Fruit fly (Drosophila melanogaster) whole organism, wandering third instar larva: ENCODE measurements around the gene net.
A peak's percentile ranks its signal among the peaks of the same experiment; 100 is the strongest.

Source experiments
- CG32264 ChIP-seq: fragments of 200-800 bp; sonication (Bioruptor generic); optimal IDR thresholded peaks from 2 replicates; lab custom pipeline; 2016; ENCODE audit warnings: missing biosample characterization, missing genetic modification characterization
- CG9705 ChIP-seq: fragments of 200-800 bp; sonication (Bioruptor generic); optimal IDR thresholded peaks from 2 replicates; lab custom pipeline; 2018; ENCODE audit warnings: missing biosample characterization, mild to moderate bottlenecking, missing genetic modification characterization
- CrebA ChIP-seq: fragments of 200-800 bp; sonication (Bioruptor generic); optimal IDR thresholded peaks from 2 replicates; lab custom pipeline; 2016; ENCODE audit warnings: missing biosample characterization, mild to moderate bottlenecking, missing genetic modification characterization, borderline replicate concordance
- Dfd ChIP-seq: fragments of >200 bp; optimal IDR thresholded peaks from 2 replicates; lab custom pipeline; 2017; ENCODE audit warnings: missing biosample characterization, missing genetic modification characterization
- Dif ChIP-seq: fragments of 200-275, 200-300 bp; sonication (Bioruptor generic); optimal IDR thresholded peaks from 2 replicates; lab custom pipeline; 2018; ENCODE audit warnings: missing biosample characterization, missing genetic modification characterization; ENCODE audit not compliant: partially characterized antibody
- GATAd ChIP-seq: sonication (Bioruptor generic); optimal IDR thresholded peaks from 2 replicates; lab custom pipeline; 2016; ENCODE audit warnings: missing biosample characterization, missing genetic modification characterization
- HLH106 ChIP-seq: fragments of 200-800 bp; optimal IDR thresholded peaks from 3 replicates; lab custom pipeline; 2019; ENCODE audit warnings: missing biosample characterization, mild to moderate bottlenecking, missing genetic modification characterization, moderate library complexity
- Hnf4 ChIP-seq: fragments of 200-800 bp; sonication (Bioruptor generic); optimal IDR thresholded peaks from 2 replicates; lab custom pipeline; 2016; ENCODE audit warnings: missing biosample characterization, mild to moderate bottlenecking, missing genetic modification characterization
- Hr78 ChIP-seq: fragments of >200 bp; optimal IDR thresholded peaks from 2 replicates; lab custom pipeline; 2017; ENCODE audit warnings: missing biosample characterization, missing genetic modification characterization
- Hr83 ChIP-seq: fragments of 200-300 bp; sonication (Bioruptor generic); optimal IDR thresholded peaks from 2 replicates; lab custom pipeline; 2016; ENCODE audit warnings: missing biosample characterization, mild to moderate bottlenecking, missing genetic modification characterization, moderate library complexity; ENCODE audit not compliant: poor library complexity, severe bottlenecking
- Jra ChIP-seq: sonication (Bioruptor generic); optimal IDR thresholded peaks from 2 replicates; lab custom pipeline; 2016; ENCODE audit warnings: missing biosample characterization, missing genetic modification characterization
- Mio ChIP-seq: sonication (Bioruptor generic); optimal IDR thresholded peaks from 2 replicates; lab custom pipeline; 2016; ENCODE audit warnings: missing biosample characterization, missing genetic modification characterization
- Myc ChIP-seq: fragments of >200 bp; optimal IDR thresholded peaks from 2 replicates; lab custom pipeline; 2017
- N ChIP-seq: fragments of >200 bp; optimal IDR thresholded peaks from 2 replicates; lab custom pipeline; 2018; ENCODE audit warnings: missing biosample characterization, missing external identifiers, missing genetic modification characterization
- OdsH ChIP-seq: fragments of 200-800 bp; sonication (Bioruptor generic); optimal IDR thresholded peaks from 2 replicates; lab custom pipeline; 2016; ENCODE audit warnings: missing biosample characterization, mild to moderate bottlenecking, missing genetic modification characterization
- Rel ChIP-seq, 2 experiments: fragments of 200-800 bp; sonication (Bioruptor generic) in 1 of 2; optimal IDR thresholded peaks; 2 replicates in 1 of 2; 3 replicates in 1 of 2; lab custom pipeline; 2016 to 2019; ENCODE audit warnings: mild to moderate bottlenecking in 2 of 2, missing biosample characterization in 2 of 2, missing genetic modification characterization in 2 of 2, moderate library complexity in 1 of 2
- Sp1 ChIP-seq: fragments of 200-800 bp; sonication (Bioruptor generic); optimal IDR thresholded peaks from 3 replicates; lab custom pipeline; 2019; ENCODE audit warnings: missing biosample characterization, mild to moderate bottlenecking, missing genetic modification characterization, moderate library complexity
- Vsx2 ChIP-seq: fragments of 200-300, 225-300 bp; sonication (Bioruptor generic); optimal IDR thresholded peaks from 2 replicates; lab custom pipeline; 2018; ENCODE audit warnings: missing biosample characterization, missing genetic modification characterization; ENCODE audit not compliant: partially characterized antibody
- br ChIP-seq: fragments of 200-800 bp; sonication (Bioruptor generic); optimal IDR thresholded peaks from 2 replicates; lab custom pipeline; 2016; ENCODE audit warnings: missing biosample characterization, missing genetic modification characterization
- brk ChIP-seq: fragments of 200-800 bp; sonication (Bioruptor generic); optimal IDR thresholded peaks from 2 replicates; lab custom pipeline; 2016; ENCODE audit warnings: missing biosample characterization, mild to moderate bottlenecking, missing genetic modification characterization
- dl ChIP-seq, 2 experiments: fragments of 175-275, 200-275 bp in 1 of 2; fragments of 200-275 bp in 1 of 2; sonication (Bioruptor generic); optimal IDR thresholded peaks; lab custom pipeline; 2018; ENCODE audit warnings: mild to moderate bottlenecking in 2 of 2, missing biosample characterization in 2 of 2, missing genetic modification characterization in 2 of 2, moderate library complexity in 2 of 2; ENCODE audit not compliant: partially characterized antibody in 2 of 2, insufficient read depth in 1 of 2
- dmrt93B ChIP-seq: fragments of 200-800 bp; sonication (Bioruptor generic); optimal IDR thresholded peaks from 2 replicates; lab custom pipeline; 2018; ENCODE audit warnings: missing biosample characterization, mild to moderate bottlenecking, missing genetic modification characterization
- dsf ChIP-seq: sonication (Bioruptor generic); optimal IDR thresholded peaks from 2 replicates; lab custom pipeline; 2016; ENCODE audit warnings: missing biosample characterization, missing genetic modification characterization, borderline replicate concordance
- ey ChIP-seq: fragments of 200-800 bp; sonication (Bioruptor generic); optimal IDR thresholded peaks from 2 replicates; lab custom pipeline; 2016; ENCODE audit warnings: missing biosample characterization, missing genetic modification characterization
- foxo ChIP-seq, 2 experiments: fragments of 200-800 bp; sonication (Bioruptor generic); optimal IDR thresholded peaks; 2 replicates in 1 of 2; 3 replicates in 1 of 2; lab custom pipeline; 2016 to 2017; ENCODE audit warnings: missing biosample characterization in 2 of 2, missing genetic modification characterization in 2 of 2
- fru ChIP-seq: fragments of 200-800 bp; sonication (Bioruptor generic); optimal IDR thresholded peaks from 3 replicates; lab custom pipeline; 2016; ENCODE audit warnings: missing biosample characterization, mild to moderate bottlenecking, missing genetic modification characterization
- h ChIP-seq: fragments of 200-800 bp; sonication (Bioruptor generic); optimal IDR thresholded peaks from 3 replicates; lab custom pipeline; 2016; ENCODE audit warnings: missing biosample characterization, mild to moderate bottlenecking, missing genetic modification characterization
- jim ChIP-seq: fragments of 175-275, 200-325 bp; sonication (Bioruptor generic); optimal IDR thresholded peaks from 2 replicates; lab custom pipeline; 2016; ENCODE audit warnings: missing biosample characterization, mild to moderate bottlenecking, missing genetic modification characterization
- lola ChIP-seq: fragments of >200 bp; optimal IDR thresholded peaks from 2 replicates; lab custom pipeline; 2017; ENCODE audit warnings: missing biosample characterization, missing genetic modification characterization
- pan ChIP-seq: fragments of >200 bp; optimal IDR thresholded peaks from 2 replicates; lab custom pipeline; 2017
- psq ChIP-seq: fragments of 200-800 bp; sonication (Bioruptor generic); optimal IDR thresholded peaks from 3 replicates; lab custom pipeline; 2017; ENCODE audit warnings: missing biosample characterization, mild to moderate bottlenecking, missing genetic modification characterization, moderate library complexity
- rgr ChIP-seq: fragments of 200-800 bp; sonication (Bioruptor generic); optimal IDR thresholded peaks from 3 replicates; lab custom pipeline; 2016; ENCODE audit warnings: missing biosample characterization, mild to moderate bottlenecking, missing genetic modification characterization
- sage ChIP-seq: fragments of 200-800 bp; sonication (Bioruptor generic); optimal IDR thresholded peaks from 2 replicates; lab custom pipeline; 2016; ENCODE audit warnings: missing biosample characterization, mild to moderate bottlenecking, missing genetic modification characterization
- sv ChIP-seq: fragments of 200-800 bp; sonication (Bioruptor generic); optimal IDR thresholded peaks from 3 replicates; lab custom pipeline; 2016; ENCODE audit warnings: missing biosample characterization, missing genetic modification characterization
- tai ChIP-seq: sonication (Bioruptor generic); optimal IDR thresholded peaks from 2 replicates; lab custom pipeline; 2016; ENCODE audit warnings: missing biosample characterization, missing genetic modification characterization
- usp ChIP-seq: fragments of >200 bp; optimal IDR thresholded peaks from 2 replicates; lab custom pipeline; 2017; ENCODE audit warnings: missing biosample characterization, missing genetic modification characterization
- woc ChIP-seq: sonication (Bioruptor generic); optimal IDR thresholded peaks from 2 replicates; lab custom pipeline; 2016; ENCODE audit warnings: missing biosample characterization, mild to moderate bottlenecking, missing genetic modification characterization

Gene net

dm6 chr2L:106540-106939 lies 19.4 kb upstream of the net start, which contains the start of the genes Nhe1 and Sam-S:
Gene Nhe1, minus strand, starts transcription at chr2L:106732.
Gene Sam-S, plus strand, starts transcription at chr2L:106903.
- no peak for TF ChIP-seq jim
- no peak for TF ChIP-seq dl (GFP tag; optimal IDR thresholded peaks at IDR 0.05; lab: Kevin White, UChicago; ENCODE audit: insufficient read depth in 1 of 2, partially characterized antibody in 2 of 2)
- no peak for TF ChIP-seq Mio
- TF ChIP-seq Vsx2 (GFP tag; lab: Kevin White, UChicago): no peak
- TF ChIP-seq foxo (GFP tag; optimal IDR thresholded peaks at IDR 0.05; lab: Kevin White, UChicago): no peak
- TF ChIP-seq usp (GFP tag; lab: Kevin White, UChicago): no peak
- no peak for TF ChIP-seq CG9705 (GFP tag; lab: Kevin White, UChicago)
- TF ChIP-seq Dfd (GFP tag; lab: Kevin White, UChicago): no peak
- TF ChIP-seq GATAd (GFP tag; lab: Kevin White, UChicago): no peak
- TF ChIP-seq Dif (GFP tag; lab: Kevin White, UChicago): no peak
- no peak for TF ChIP-seq tai (GFP tag; lab: Kevin White, UChicago)
- no peak for TF ChIP-seq br
- no peak for TF ChIP-seq Rel (GFP tag; optimal IDR thresholded peaks at IDR 0.05; lab: Kevin White, UChicago)
- no peak for TF ChIP-seq Rel (tag; optimal IDR thresholded peaks at IDR 0.05; lab: Kevin White, UChicago)
- TF ChIP-seq Sp1 (GFP tag; lab: Kevin White, UChicago): no peak
- TF ChIP-seq Hr78 (GFP tag; lab: Kevin White, UChicago): no peak
- no peak for TF ChIP-seq Jra (GFP tag; lab: Kevin White, UChicago)
- no peak for TF ChIP-seq psq (GFP tag; lab: Kevin White, UChicago)
- no peak for TF ChIP-seq brk (GFP tag; lab: Kevin White, UChicago)
- no peak for TF ChIP-seq lola (GFP tag; lab: Kevin White, UChicago)
- TF ChIP-seq CG32264 (GFP tag; lab: Kevin White, UChicago): no peak

DNA sequence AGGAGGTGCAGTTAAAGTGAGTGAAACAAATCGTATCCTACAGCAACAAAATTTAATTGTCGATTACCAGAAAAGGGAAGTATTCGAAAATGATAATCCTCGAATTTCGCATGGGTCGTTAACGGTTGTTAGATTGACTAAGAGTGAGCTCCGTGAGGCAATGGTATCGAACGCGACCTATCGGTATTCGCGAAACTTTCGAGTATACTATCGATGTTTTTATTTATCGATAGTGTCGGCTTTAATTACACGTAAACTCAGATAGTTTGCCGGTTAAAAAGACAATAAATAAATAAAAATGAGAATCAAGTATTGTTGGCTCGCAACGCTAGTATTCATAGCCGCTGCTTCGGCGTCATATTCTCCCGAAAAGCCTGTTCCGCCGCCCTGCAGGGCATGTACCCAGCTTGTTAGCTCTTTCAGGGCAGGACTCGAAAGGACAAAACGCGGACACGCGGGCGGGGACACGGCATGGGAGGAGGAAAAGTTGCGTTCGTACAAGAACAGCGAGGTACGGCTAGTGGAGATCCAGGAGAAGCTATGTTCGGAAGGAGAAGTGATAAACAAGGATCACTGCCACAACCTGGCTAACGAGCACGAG lies 15.1 kb upstream of the net start, which contains the start of gene Creld:
Gene Creld (plus strand): TSS at position 220 of the 601 bp plus-strand sequence.
- TF ChIP-seq Myc (lab: Kevin White, UChicago) (peak; percentile 49), h (GFP tag; lab: Kevin White, UChicago) (no peak), Hnf4 (peak; percentile 67), Hr83 (GFP tag; lab: Kevin White, UChicago) (peak; percentile 72), GATAd (GFP tag; lab: Kevin White, UChicago) (no peak), sage (GFP tag; lab: Kevin White, UChicago) (peak; percentile 23), usp (GFP tag; lab: Kevin White, UChicago) (no peak)

dm6 chr2L:94639-95059 lies 7.5 kb upstream of the net start, which contains the start of gene Zir:
Gene Zir, plus strand, starts transcription at chr2L:94739.
- TF ChIP-seq sage (GFP tag; lab: Kevin White, UChicago): no peak
- no peak for TF ChIP-seq Dfd (GFP tag; lab: Kevin White, UChicago)
- TF ChIP-seq GATAd (GFP tag; lab: Kevin White, UChicago): no peak
- no peak for TF ChIP-seq sv
- TF ChIP-seq dsf: no peak
- no peak for TF ChIP-seq fru (GFP tag; lab: Kevin White, UChicago)
- no peak for TF ChIP-seq Rel (GFP tag; optimal IDR thresholded peaks at IDR 0.05; lab: Kevin White, UChicago)
- TF ChIP-seq Rel (tag; optimal IDR thresholded peaks at IDR 0.05; lab: Kevin White, UChicago): peak; percentile 73
- TF ChIP-seq CG9705 (GFP tag; lab: Kevin White, UChicago): no peak
- no peak for TF ChIP-seq usp (GFP tag; lab: Kevin White, UChicago)
- no peak for TF ChIP-seq CrebA (GFP tag; lab: Kevin White, UChicago)
- peak; percentile 21 for TF ChIP-seq Hr83 (GFP tag; lab: Kevin White, UChicago)
- TF ChIP-seq pan: no peak
- no peak for TF ChIP-seq jim
- no peak for TF ChIP-seq foxo (GFP tag; optimal IDR thresholded peaks at IDR 0.05; lab: Kevin White, UChicago)
- TF ChIP-seq CG32264 (GFP tag; lab: Kevin White, UChicago): peak; percentile 26
- TF ChIP-seq HLH106: no peak
- TF ChIP-seq Hr78 (GFP tag; lab: Kevin White, UChicago): no peak
- no peak for TF ChIP-seq Myc (lab: Kevin White, UChicago)
- no peak for TF ChIP-seq lola (GFP tag; lab: Kevin White, UChicago)
- no peak for TF ChIP-seq dl (GFP tag; optimal IDR thresholded peaks at IDR 0.05; lab: Kevin White, UChicago; ENCODE audit: insufficient read depth in 1 of 2, partially characterized antibody in 2 of 2)
- TF ChIP-seq tai (GFP tag; lab: Kevin White, UChicago): no peak
- TF ChIP-seq woc (GFP tag; lab: Kevin White, UChicago): peak; percentile 73
- no peak for TF ChIP-seq psq (GFP tag; lab: Kevin White, UChicago)
- no peak for TF ChIP-seq Mio
- TF ChIP-seq rgr: no peak
- TF ChIP-seq dmrt93B (GFP tag; lab: Kevin White, UChicago): no peak
- no peak for TF ChIP-seq h (GFP tag; lab: Kevin White, UChicago)
- no peak for TF ChIP-seq Dif (GFP tag; lab: Kevin White, UChicago)
- TF ChIP-seq ey (GFP tag; lab: Kevin White, UChicago): no peak
- no peak for TF ChIP-seq OdsH (GFP tag; lab: Kevin White, UChicago)
- no peak for TF ChIP-seq Vsx2 (GFP tag; lab: Kevin White, UChicago)
- TF ChIP-seq br: no peak
- TF ChIP-seq brk (GFP tag; lab: Kevin White, UChicago): peak; percentile 13
- no peak for TF ChIP-seq N (GFP tag; lab: Kevin White, UChicago)
